Worm (Caenorhabditis elegans): ENCODE data around the gene gei-4.

gei-4 gene

ce11 chrIII:356906-357901 is 2.6 kb upstream of the gei-4 start (continued):
- no peak for TF ChIP-seq R02D3.7 (tag; optimal IDR thresholded peaks at IDR 0.05)
- no peak for TF ChIP-seq pha-4 (GFP tag; IDR thresholded peaks at IDR 0.05)
- no peak for TF ChIP-seq pha-4 (tag; optimal IDR thresholded peaks at IDR 0.05)
- no peak for TF ChIP-seq spr-1 (tag; optimal IDR thresholded peaks at IDR 0.05)
- TF ChIP-seq nhr-42 (GFP tag; IDR thresholded peaks at IDR 0.05) = no peak
- peak; percentile 65; the same call in 1 of the 2 replicates for TF ChIP-seq egl-43 (GFP tag; IDR thresholded peaks at IDR 0.05)
- no peak for TF ChIP-seq madf-9 (GFP tag; conservative IDR thresholded peaks at IDR 0.05)
- TF ChIP-seq spr-3 (GFP tag; optimal IDR thresholded peaks at IDR 0.05) = no peak
- peak; percentile 37 for TF ChIP-seq nhr-77 (tag; optimal IDR thresholded peaks at IDR 0.05)
- TF ChIP-seq zip-2 (tag; optimal IDR thresholded peaks at IDR 0.05) = no peak
- TF ChIP-seq lin-29 (GFP tag; IDR thresholded peaks at IDR 0.05) = no peak
- no peak for TF ChIP-seq nhr-6 (tag; optimal IDR thresholded peaks at IDR 0.05)
- no peak for TF ChIP-seq daf-12 (tag; optimal IDR thresholded peaks at IDR 0.05)
- TF ChIP-seq sdz-12 (GFP tag; optimal IDR thresholded peaks at IDR 0.05) = no peak
- no peak for TF ChIP-seq dpl-1 (GFP tag; optimal IDR thresholded peaks at IDR 0.05)
- peak; percentile 65 for TF ChIP-seq nhr-28 (tag; optimal IDR thresholded peaks at IDR 0.05)
- TF ChIP-seq nhr-10 (tag; optimal IDR thresholded peaks at IDR 0.05) = no peak
- 0 out of 2 replicates have a peak, but pooled peaks have one; percentile 12 for TF ChIP-seq mdt-29 (GFP tag; IDR thresholded peaks at IDR 0.05)
- TF ChIP-seq F10B5.3 (tag; optimal IDR thresholded peaks at IDR 0.05) = no peak
- 0 out of 2 replicates have a peak, but pooled peaks have one; percentile 24 for TF ChIP-seq dmd-6 (GFP tag; IDR thresholded peaks at IDR 0.05)
- no peak for TF ChIP-seq nhr-11 (tag; optimal IDR thresholded peaks at IDR 0.05)
- no peak for TF ChIP-seq tra-1 (GFP tag; IDR thresholded peaks at IDR 0.05)
- no peak for TF ChIP-seq F37D6.2 (tag; optimal IDR thresholded peaks at IDR 0.05)
- 0 out of 2 replicates have a peak, but pooled peaks have one; percentile 41 for TF ChIP-seq dmd-9 (GFP tag; IDR thresholded peaks at IDR 0.05)
- TF ChIP-seq ceh-44 (GFP tag; IDR thresholded peaks at IDR 0.05) = no peak
- no peak for TF ChIP-seq unc-39 (tag; optimal IDR thresholded peaks at IDR 0.05)
- peak; percentile 45 for TF ChIP-seq T26A8.4 (GFP tag; IDR thresholded peaks at IDR 0.05)
- no peak for TF ChIP-seq ZK546.5 (tag; optimal IDR thresholded peaks at IDR 0.05)
- no peak for TF ChIP-seq F26F4.8 (GFP tag; conservative IDR thresholded peaks at IDR 0.05)
- no peak for TF ChIP-seq hif-1 (tag; optimal IDR thresholded peaks at IDR 0.05)
- no peak for TF ChIP-seq Y5F2A.4 (GFP tag; optimal IDR thresholded peaks at IDR 0.05)
- no peak for TF ChIP-seq ces-1 (GFP tag; optimal IDR thresholded peaks at IDR 0.05)
- TF ChIP-seq lin-1 (GFP tag; IDR thresholded peaks at IDR 0.05) = no peak
- TF ChIP-seq vab-7 (GFP tag; IDR thresholded peaks at IDR 0.05) = no peak
- no peak for TF ChIP-seq lim-7 (GFP tag; IDR thresholded peaks at IDR 0.05)
- no peak for TF ChIP-seq nhr-76 (tag; optimal IDR thresholded peaks at IDR 0.05)
- 0 out of 2 replicates have a peak, but pooled peaks have one; percentile 14 for TF ChIP-seq snpc-1.2 (GFP tag; IDR thresholded peaks at IDR 0.05)
- no peak for TF ChIP-seq F49E8.2 (tag; optimal IDR thresholded peaks at IDR 0.05; ENCODE audit: borderline replicate concordance)
- peak; percentile 12 for TF ChIP-seq T20F7.1 (GFP tag; optimal IDR thresholded peaks at IDR 0.05)
- no peak for TF ChIP-seq nhr-41 (GFP tag; IDR thresholded peaks at IDR 0.05)
- TF ChIP-seq rbr-2 (tag; optimal IDR thresholded peaks at IDR 0.05) = no peak
- TF ChIP-seq lin-13 (GFP tag; optimal IDR thresholded peaks at IDR 0.05) = no peak

Measured in whole organism, L4 larva.